Fruit fly (Drosophila melanogaster) Kc167 (cell line): ENCODE data around the gene Prx3.

Source experiments
- Myc ChIP-seq: fragments of >200 bp; optimal IDR thresholded peaks from 2 replicates; lab custom pipeline; 2017; ENCODE audit warnings: missing external identifiers
- Sin3A ChIP-seq: fragments of >200 bp; optimal IDR thresholded peaks from 2 replicates; lab custom pipeline; 2018; ENCODE audit warnings: missing external identifiers
- h ChIP-seq: fragments of >200 bp; optimal IDR thresholded peaks from 3 replicates; lab custom pipeline; 2018; ENCODE audit warnings: missing external identifiers
- insv ChIP-seq: fragments of >200 bp; optimal IDR thresholded peaks from 3 replicates; lab custom pipeline; 2018; ENCODE audit warnings: missing external identifiers
- psq ChIP-seq: fragments of >200 bp; optimal IDR thresholded peaks from 2 replicates; lab custom pipeline; 2017; ENCODE audit warnings: missing external identifiers
- ttk ChIP-seq: sonication (Bioruptor generic); optimal IDR thresholded peaks from 2 replicates; lab custom pipeline; 2017; ENCODE audit warnings: missing external identifiers

dm6 chr3R:17558630-17559029 lies 12.3 kb upstream of the Prx3 start, which contains the start of gene Hmx:
- TF ChIP-seq psq (no peak), Myc (lab: Kevin White, UChicago) (no peak), insv (no peak), ttk (lab: Kevin White, UChicago) (no peak), Sin3A (no peak), h (no peak)
